Worm (Caenorhabditis elegans) whole organism, mixed stage, embryonic: ENCODE measurements around the gene nhr-72.
"Not testable (repeated sequence)": the region's sequence is repeated elsewhere in the genome, so short reads cannot be mapped to it uniquely, and the experiment has no call there.

Experiments used
- ceh-83 ChIP-seq: fragments of 200-800 bp; sonication (Bioruptor generic); optimal IDR thresholded peaks from 2 replicates; lab custom pipeline; 2018; ENCODE audit warnings: mild to moderate bottlenecking, missing genetic modification characterization, missing compliant biosample characterization
- elt-3 ChIP-seq: fragments of 150-350 bp; optimal IDR thresholded peaks from 2 replicates; lab custom pipeline; 2014; ENCODE audit warnings: missing biosample characterization, missing genetic modification characterization
- ham-2 ChIP-seq: fragments of 200-800 bp; sonication (Bioruptor generic); optimal IDR thresholded peaks from 2 replicates; lab custom pipeline; 2018; ENCODE audit warnings: mild to moderate bottlenecking, missing genetic modification characterization, missing compliant biosample characterization
- lin-13 ChIP-seq: fragments of 150-350 bp; optimal IDR thresholded peaks from 2 replicates; lab custom pipeline; 2014; ENCODE audit warnings: missing biosample characterization, missing genetic modification characterization
- lsy-2 ChIP-seq: fragments of 150-350 bp; optimal IDR thresholded peaks from 2 replicates; lab custom pipeline; 2014; ENCODE audit warnings: missing biosample characterization, missing genetic modification characterization
- nhr-12 ChIP-seq: fragments of 150-350 bp; optimal IDR thresholded peaks from 2 replicates; lab custom pipeline; 2014; ENCODE audit warnings: missing biosample characterization, missing genetic modification characterization
- nhr-237 ChIP-seq: fragments of 150-350 bp; optimal IDR thresholded peaks from 2 replicates; lab custom pipeline; 2014; ENCODE audit warnings: missing biosample characterization, missing genetic modification characterization
- nhr-28 ChIP-seq: fragments of 150-350 bp; optimal IDR thresholded peaks from 2 replicates; lab custom pipeline; 2014; ENCODE audit warnings: missing biosample characterization, missing genetic modification characterization
- pha-4 ChIP-seq: fragments of 150-350 bp; optimal IDR thresholded peaks from 2 replicates; lab custom pipeline; 2018; ENCODE audit warnings: missing biosample characterization, missing genetic modification reagents, missing genetic modification characterization
- snpc-4 ChIP-seq: fragments of 150-350 bp; optimal IDR thresholded peaks from 2 replicates; lab custom pipeline; 2014; ENCODE audit warnings: missing biosample characterization, missing genetic modification characterization
- unc-62 ChIP-seq: fragments of 150-350 bp; optimal IDR thresholded peaks from 2 replicates; lab custom pipeline; 2014; ENCODE audit warnings: missing biosample characterization, missing genetic modification reagents, missing genetic modification characterization

DNA sequence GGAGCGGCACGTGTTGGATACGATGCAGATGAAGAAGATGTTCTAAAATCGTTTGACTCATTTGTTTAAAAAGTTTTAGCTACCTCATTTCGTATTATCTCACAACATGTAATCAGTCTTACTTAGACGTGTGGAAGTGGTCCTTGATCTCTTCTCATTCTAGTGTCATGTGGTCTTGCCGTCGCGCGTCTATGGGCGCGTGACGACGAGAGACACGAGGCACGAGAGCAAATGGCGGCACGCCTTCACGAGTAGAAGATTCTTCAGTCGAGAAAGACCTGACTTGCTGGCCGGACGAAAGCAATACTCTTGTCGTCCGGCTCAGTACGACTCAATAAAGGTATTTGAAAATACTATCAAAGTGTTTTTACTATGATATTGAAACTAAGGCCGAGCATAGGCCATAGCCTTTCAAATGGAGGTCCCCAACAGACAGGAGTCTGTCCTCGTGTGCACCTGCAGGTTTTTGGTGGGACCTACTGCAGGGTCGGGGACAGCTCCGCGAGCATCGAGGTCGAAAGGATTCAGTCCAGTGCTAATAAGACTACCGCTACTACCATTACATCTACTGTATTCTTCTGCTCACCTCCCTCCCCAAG is 34.2 kb downstream of the nhr-72 start, which contains the start of gene fbxa-24:
- TF ChIP-seq ham-2 (GFP tag; lab: Kevin White, UChicago); pha-4 (tag; lab: Kevin White, UChicago); snpc-4 (tag; lab: Kevin White, UChicago); nhr-237 (tag; lab: Kevin White, UChicago); ceh-83 (GFP tag; lab: Kevin White, UChicago); lsy-2; lin-13 (tag; lab: Kevin White, UChicago); nhr-12 (tag; lab: Kevin White, UChicago); unc-62 (GFP tag; lab: Kevin White, UChicago); nhr-28 (tag; lab: Kevin White, UChicago); elt-3 (tag; lab: Kevin White, UChicago): not testable (repeated sequence)
